Worm (Caenorhabditis elegans) whole organism, L2 larva: ENCODE measurements around the gene kqt-3.

Source experiments
- Y55F3AM.14 ChIP-seq: fragments of 200-800 bp; sonication (Bioruptor generic); optimal IDR thresholded peaks from 2 replicates; lab custom pipeline; 2018; ENCODE audit warnings: mild to moderate bottlenecking, missing genetic modification characterization, missing compliant biosample characterization
- ZK546.5 ChIP-seq: sonication (generic microtip); optimal IDR thresholded peaks from 2 replicates; lab custom pipeline; 2017; ENCODE audit warnings: missing biosample characterization, missing genetic modification characterization
- ama-1 ChIP-seq: fragments of 150-350 bp; optimal IDR thresholded peaks from 2 replicates; lab custom pipeline; 2018; ENCODE audit warnings: inconsistent platforms
- ceh-16 ChIP-seq: fragments of 150-350 bp; optimal IDR thresholded peaks from 2 replicates; lab custom pipeline; 2014; ENCODE audit warnings: missing biosample characterization, missing genetic modification characterization
- ceh-82 ChIP-seq: fragments of 150-350 bp; optimal IDR thresholded peaks from 2 replicates; lab custom pipeline; 2014; ENCODE audit warnings: missing biosample characterization, missing genetic modification characterization
- crh-2 ChIP-seq: sonication (generic microtip); optimal IDR thresholded peaks from 2 replicates; lab custom pipeline; 2017; ENCODE audit warnings: missing biosample characterization, missing genetic modification characterization
- dmd-4 ChIP-seq: sonication (generic microtip); optimal IDR thresholded peaks from 2 replicates; lab custom pipeline; 2017; ENCODE audit warnings: missing biosample characterization, missing genetic modification characterization
- elt-1 ChIP-seq: fragments of 150-350 bp; optimal IDR thresholded peaks from 2 replicates; lab custom pipeline; 2014; ENCODE audit warnings: missing biosample characterization, missing genetic modification characterization
- elt-3 ChIP-seq: sonication (generic microtip); optimal IDR thresholded peaks from 2 replicates; lab custom pipeline; 2017; ENCODE audit warnings: missing biosample characterization, missing genetic modification characterization
- fos-1 ChIP-seq: fragments of 150-350 bp; optimal IDR thresholded peaks from 2 replicates; lab custom pipeline; 2014; ENCODE audit warnings: missing biosample characterization, missing genetic modification characterization
- lin-13 ChIP-seq: fragments of 150-350 bp; optimal IDR thresholded peaks from 2 replicates; lab custom pipeline; 2014; ENCODE audit warnings: missing biosample characterization, missing genetic modification reagents, missing genetic modification characterization
- mab-5 ChIP-seq: fragments of 150-350 bp; optimal IDR thresholded peaks from 2 replicates; lab custom pipeline; 2014; ENCODE audit warnings: missing biosample characterization, missing genetic modification characterization
- mbf-1 ChIP-seq: sonication (generic microtip); optimal IDR thresholded peaks from 2 replicates; lab custom pipeline; 2017; ENCODE audit warnings: missing biosample characterization, missing genetic modification characterization
- mdl-1 ChIP-seq, 2 experiments: fragments of 150-350 bp in 1 of 2; sonication (generic microtip) in 1 of 2; optimal IDR thresholded peaks; 2 replicates each; lab custom pipeline; 2017; ENCODE audit warnings: missing biosample characterization in 2 of 2, missing genetic modification characterization in 2 of 2
- nhr-10 ChIP-seq: sonication (generic microtip); optimal IDR thresholded peaks from 2 replicates; lab custom pipeline; 2017; ENCODE audit warnings: missing biosample characterization, missing genetic modification characterization
- nhr-12 ChIP-seq: fragments of 150-350 bp; optimal IDR thresholded peaks from 2 replicates; lab custom pipeline; 2014; ENCODE audit warnings: missing biosample characterization, missing genetic modification characterization
- nhr-129 ChIP-seq: fragments of 150-350 bp; optimal IDR thresholded peaks from 2 replicates; lab custom pipeline; 2014; ENCODE audit warnings: missing biosample characterization, missing genetic modification characterization
- nhr-21 ChIP-seq: fragments of 150-350 bp; optimal IDR thresholded peaks from 2 replicates; lab custom pipeline; 2014; ENCODE audit warnings: missing biosample characterization, missing genetic modification characterization
- nhr-23 ChIP-seq: fragments of 150-350 bp; optimal IDR thresholded peaks from 2 replicates; lab custom pipeline; 2014; ENCODE audit warnings: missing biosample characterization, missing genetic modification reagents, missing genetic modification characterization
- nhr-237 ChIP-seq: fragments of 150-350 bp; optimal IDR thresholded peaks from 2 replicates; lab custom pipeline; 2014; ENCODE audit warnings: missing biosample characterization, missing genetic modification characterization
- nhr-25 ChIP-seq: fragments of 150-350 bp; sonication (generic microtip); optimal IDR thresholded peaks from 3 replicates; lab custom pipeline; 2014; ENCODE audit warnings: missing biosample characterization, missing genetic modification characterization
- nhr-6 ChIP-seq: fragments of 150-350 bp; optimal IDR thresholded peaks from 2 replicates; lab custom pipeline; 2014; ENCODE audit warnings: missing biosample characterization, missing genetic modification characterization
- peb-1 ChIP-seq: fragments of 150-350 bp; optimal IDR thresholded peaks from 2 replicates; lab custom pipeline; 2014; ENCODE audit warnings: missing biosample characterization, missing genetic modification characterization
- skn-1 ChIP-seq: sonication (generic microtip); optimal IDR thresholded peaks from 2 replicates; lab custom pipeline; 2017; ENCODE audit warnings: missing biosample characterization, missing genetic modification characterization
- sma-3 ChIP-seq: sonication (generic microtip); optimal IDR thresholded peaks from 2 replicates; lab custom pipeline; 2016; ENCODE audit warnings: missing genetic modification reagents, missing genetic modification characterization, missing compliant biosample characterization
- sma-9 ChIP-seq, 2 experiments: fragments of 150-350 bp in 1 of 2; sonication (generic microtip) in 1 of 2; optimal IDR thresholded peaks; 2 replicates each; lab custom pipeline; 2014 to 2016; ENCODE audit warnings: missing genetic modification characterization in 2 of 2, mild to moderate bottlenecking in 1 of 2, missing biosample characterization in 1 of 2, missing compliant biosample characterization in 1 of 2, missing genetic modification reagents in 1 of 2, moderate library complexity in 1 of 2
- unc-39 ChIP-seq: fragments of 150-350 bp; optimal IDR thresholded peaks from 2 replicates; lab custom pipeline; 2014; ENCODE audit warnings: missing biosample characterization, missing genetic modification characterization
- unc-55 ChIP-seq: fragments of 150-350 bp; sonication (generic microtip); optimal IDR thresholded peaks from 3 replicates; lab custom pipeline; 2014; ENCODE audit warnings: missing biosample characterization, missing genetic modification reagents, missing genetic modification characterization
- unc-62 ChIP-seq: fragments of 150-350 bp; optimal IDR thresholded peaks from 2 replicates; lab custom pipeline; 2014; ENCODE audit warnings: missing biosample characterization, missing genetic modification reagents, missing genetic modification characterization
- zag-1 ChIP-seq: fragments of 150-350 bp; optimal IDR thresholded peaks from 2 replicates; lab custom pipeline; 2014; ENCODE audit warnings: missing biosample characterization, missing genetic modification characterization
- ztf-1 ChIP-seq: fragments of 200-800 bp; sonication (Bioruptor generic); conservative IDR thresholded peaks from 2 replicates; pipeline ENCODE4 v1.3.6; 2022; ENCODE audit warnings: missing genetic modification characterization, missing compliant biosample characterization
- ztf-4 ChIP-seq: fragments of 150-350 bp; optimal IDR thresholded peaks from 2 replicates; lab custom pipeline; 2014; ENCODE audit warnings: missing biosample characterization, missing genetic modification characterization

kqt-3 gene

DNA sequence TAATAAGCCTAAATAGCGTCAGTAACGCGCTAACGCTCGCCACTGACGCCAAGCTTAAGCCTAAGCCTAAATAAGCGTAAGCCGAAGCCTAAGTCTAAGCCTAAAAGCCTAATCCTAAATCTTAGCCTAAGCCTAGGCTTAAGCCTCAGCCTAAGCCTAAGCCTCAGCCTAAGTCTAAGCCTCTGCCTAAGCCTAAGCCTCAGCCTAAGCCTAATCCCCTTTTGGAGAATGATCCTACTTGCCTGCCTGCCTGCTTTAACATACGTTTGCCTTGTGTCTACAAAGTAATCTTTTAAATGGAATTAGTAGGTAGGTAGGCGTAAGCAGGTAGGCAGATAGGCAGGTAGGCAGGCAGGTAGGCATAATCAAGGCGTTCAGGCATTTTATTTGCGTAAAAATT is 19.3 kb downstream of the kqt-3 start:
- TF ChIP-seq ztf-1 (GFP tag; lab: Robert Waterston, UW) (no peak), crh-2 (tag; lab: Kevin White, UChicago) (no peak), peb-1 (no peak), ama-1 (lab: Kevin White, UChicago) (no peak), dmd-4 (tag; lab: Kevin White, UChicago) (no peak), sma-9 (GFP tag; optimal IDR thresholded peaks at IDR 0.05; lab: Kevin White, UChicago) (no peak), sma-9 (tag; optimal IDR thresholded peaks at IDR 0.05; lab: Kevin White, UChicago) (no peak), mbf-1 (no peak)

DNA sequence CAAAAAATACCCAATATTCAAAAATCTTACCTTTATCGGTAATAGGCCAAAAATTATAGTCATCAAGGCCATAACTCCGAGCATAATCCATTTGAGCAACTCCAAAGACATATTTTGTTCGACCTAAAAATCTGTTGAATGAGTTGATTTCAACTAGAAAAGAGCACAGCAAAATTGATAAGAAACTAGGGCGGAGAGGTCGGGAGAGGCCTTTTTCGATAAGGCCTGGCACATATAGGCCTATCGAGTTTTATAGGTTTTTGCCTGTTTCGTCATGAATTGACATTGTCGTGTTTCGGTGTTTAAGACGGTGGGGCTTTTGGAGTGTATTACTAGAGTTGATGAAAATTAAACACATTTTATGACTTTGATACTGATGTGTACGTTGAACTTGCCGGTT is 19.7 kb downstream of the kqt-3 start, which contains the start of gene zipt-2.3:
zipt-2.3 (minus strand) TSS at position 147 of the 400 bp plus-strand sequence.
- no peak for TF ChIP-seq elt-3 (tag; lab: Kevin White, UChicago)
- TF ChIP-seq nhr-129 (tag; lab: Kevin White, UChicago) = no peak
- TF ChIP-seq sma-9 (GFP tag; optimal IDR thresholded peaks at IDR 0.05; lab: Kevin White, UChicago) = no peak
- TF ChIP-seq sma-9 (tag; optimal IDR thresholded peaks at IDR 0.05; lab: Kevin White, UChicago) = no peak
- peak; percentile 38 for TF ChIP-seq fos-1 (tag; lab: Kevin White, UChicago)
- TF ChIP-seq nhr-6 (tag; lab: Kevin White, UChicago) = no peak
- peak; percentile 21 for TF ChIP-seq crh-2 (tag; lab: Kevin White, UChicago)
- TF ChIP-seq nhr-21 = no peak

DNA sequence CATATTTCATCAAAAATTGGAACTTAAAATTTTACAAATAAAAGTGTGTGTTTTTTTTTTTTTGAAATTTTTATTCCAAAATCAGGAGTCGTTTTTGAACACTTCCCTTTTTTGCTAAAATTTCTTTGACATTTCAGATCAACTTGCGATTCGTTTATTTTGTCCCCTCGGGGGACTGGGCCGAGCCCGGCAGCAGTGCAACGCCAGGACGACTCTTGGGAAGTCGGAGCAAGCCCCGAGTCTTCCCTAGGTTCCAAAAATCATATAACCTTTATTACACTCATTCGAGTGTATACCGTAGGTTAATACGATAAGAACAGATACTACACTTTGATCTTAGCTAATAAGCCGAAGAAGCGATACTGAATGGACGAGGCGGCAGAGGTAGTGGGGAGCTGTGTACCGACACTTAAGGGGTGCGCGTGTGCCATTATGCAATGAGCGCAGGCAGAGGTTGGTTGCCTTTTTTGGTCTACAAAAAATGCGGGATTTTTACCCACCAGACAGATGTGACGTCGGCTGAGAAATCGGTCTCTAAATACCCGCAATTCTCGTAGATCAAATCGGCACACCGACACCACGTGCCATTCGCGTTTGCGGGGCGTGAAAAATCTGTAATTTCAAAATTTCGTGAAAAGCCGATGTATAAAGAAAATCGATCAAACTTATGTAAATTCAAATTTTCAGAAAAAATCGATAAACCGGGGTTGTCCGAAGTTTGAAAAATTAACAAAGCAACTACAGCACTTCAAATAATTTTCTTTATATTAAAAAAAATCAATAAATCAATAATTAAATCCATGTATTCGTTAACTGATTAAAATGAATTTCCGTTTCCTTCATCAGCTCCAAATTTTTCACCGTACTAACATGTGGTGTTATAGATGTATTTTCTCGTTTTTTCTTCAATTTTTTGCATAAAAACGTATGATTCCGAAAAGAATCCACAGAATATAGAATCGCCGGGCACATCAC is 21.6 kb downstream of the kqt-3 start:
- TF ChIP-seq zag-1 (tag; lab: Kevin White, UChicago) (no peak), Y55F3AM.14 (GFP tag; lab: Kevin White, UChicago) (no peak), mbf-1 (no peak), nhr-23 (no peak), lin-13 (GFP tag; lab: Kevin White, UChicago) (no peak), unc-39 (tag; lab: Kevin White, UChicago) (no peak), mab-5 (tag; lab: Kevin White, UChicago) (no peak), mdl-1 (tag; optimal IDR thresholded peaks at IDR 0.05; lab: Kevin White, UChicago) (no peak), dmd-4 (tag; lab: Kevin White, UChicago) (no peak), elt-1 (tag; lab: Kevin White, UChicago) (no peak), skn-1 (tag; lab: Kevin White, UChicago) (no peak), ztf-1 (GFP tag; lab: Robert Waterston, UW) (no peak), unc-62 (GFP tag; lab: Kevin White, UChicago) (no peak), nhr-237 (tag; lab: Kevin White, UChicago) (no peak), ceh-82 (tag; lab: Kevin White, UChicago) (no peak), nhr-12 (tag; lab: Kevin White, UChicago) (no peak), unc-55 (GFP tag; lab: Kevin White, UChicago) (no peak), ZK546.5 (tag; lab: Kevin White, UChicago) (no peak), nhr-21 (no peak), nhr-25 (tag; lab: Kevin White, UChicago) (no peak)
- TF ChIP-seq, all 48 proteins: peak for 0

DNA sequence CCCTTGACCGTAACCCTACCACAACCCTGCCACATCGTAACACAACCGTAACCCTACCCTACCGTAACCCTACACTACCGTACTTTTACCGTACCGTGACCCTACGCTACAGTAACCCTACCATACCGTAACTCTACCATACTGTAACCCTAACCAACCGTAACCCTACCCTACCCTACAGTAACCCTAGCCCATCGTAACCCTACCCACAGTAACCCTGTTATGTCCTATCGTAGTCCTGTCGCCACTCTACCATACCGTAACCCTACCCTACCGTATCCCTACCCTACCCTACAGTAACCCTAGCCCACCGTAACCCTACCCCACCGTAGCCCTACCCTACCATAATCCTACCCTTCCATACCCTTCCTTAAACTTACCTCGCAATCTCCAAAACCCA is 24.6 kb downstream of the kqt-3 start:
- TF ChIP-seq ztf-1 (GFP tag; lab: Robert Waterston, UW) = no peak
- no peak for TF ChIP-seq ztf-4
- TF ChIP-seq elt-3 (tag; lab: Kevin White, UChicago) = no peak
- no peak for TF ChIP-seq ZK546.5 (tag; lab: Kevin White, UChicago)
- TF ChIP-seq Y55F3AM.14 (GFP tag; lab: Kevin White, UChicago) = no peak
- TF ChIP-seq ceh-16 (tag; lab: Kevin White, UChicago) = no peak
- TF ChIP-seq nhr-21 = no peak
- TF ChIP-seq sma-9 (GFP tag; optimal IDR thresholded peaks at IDR 0.05; lab: Kevin White, UChicago) = no peak
- no peak for TF ChIP-seq sma-9 (tag; optimal IDR thresholded peaks at IDR 0.05; lab: Kevin White, UChicago)
- TF ChIP-seq elt-1 (tag; lab: Kevin White, UChicago) = no peak
- no peak for TF ChIP-seq nhr-6 (tag; lab: Kevin White, UChicago)
- TF ChIP-seq mdl-1 (tag; optimal IDR thresholded peaks at IDR 0.05; lab: Kevin White, UChicago) = no peak
- TF ChIP-seq mab-5 (tag; lab: Kevin White, UChicago) = no peak
- no peak for TF ChIP-seq sma-3 (GFP tag; lab: Kevin White, UChicago)
- TF ChIP-seq nhr-10 (tag; lab: Kevin White, UChicago) = no peak
- no peak for TF ChIP-seq lin-13 (GFP tag; lab: Kevin White, UChicago)
- TF ChIP-seq nhr-23 = no peak
